Worm (Caenorhabditis elegans) whole organism, late embryonic: ENCODE measurements around the gene unc-7.

Experiments
- C08G9.2 ChIP-seq: sonication (generic microtip); optimal IDR thresholded peaks from 2 replicates; lab custom pipeline; 2016; ENCODE audit warnings: mild to moderate bottlenecking, missing genetic modification characterization, moderate library complexity, missing compliant biosample characterization
- T23F11.4 ChIP-seq: fragments of 200-800 bp; sonication (Bioruptor generic); optimal IDR thresholded peaks from 2 replicates; lab custom pipeline; 2018; ENCODE audit warnings: mild to moderate bottlenecking, missing genetic modification characterization, missing compliant biosample characterization
- ahr-1 ChIP-seq: sonication (generic microtip); optimal IDR thresholded peaks from 2 replicates; lab custom pipeline; 2016; ENCODE audit warnings: missing genetic modification characterization, missing compliant biosample characterization
- ama-1 ChIP-seq: fragments of 150-350 bp; optimal IDR thresholded peaks from 2 replicates; lab custom pipeline; 2014
- ceh-19 ChIP-seq: fragments of 200-800 bp; sonication (Bioruptor generic); optimal IDR thresholded peaks from 2 replicates; lab custom pipeline; 2018; ENCODE audit warnings: mild to moderate bottlenecking, missing genetic modification characterization, missing compliant biosample characterization
- ceh-2 ChIP-seq: sonication (generic microtip); optimal IDR thresholded peaks from 2 replicates; lab custom pipeline; 2016; ENCODE audit warnings: missing genotype, missing genetic modification characterization, missing compliant biosample characterization
- ceh-22 ChIP-seq: sonication (generic microtip); optimal IDR thresholded peaks from 2 replicates; lab custom pipeline; 2017; ENCODE audit warnings: missing biosample characterization, missing genetic modification characterization
- ceh-30 ChIP-seq: fragments of 150-350 bp; optimal IDR thresholded peaks from 2 replicates; lab custom pipeline; 2014; ENCODE audit warnings: missing biosample characterization, missing genetic modification characterization
- ceh-6 ChIP-seq: fragments of 200-800 bp; sonication (Bioruptor generic); optimal IDR thresholded peaks from 2 replicates; lab custom pipeline; 2018; ENCODE audit warnings: mild to moderate bottlenecking, missing genetic modification characterization, missing compliant biosample characterization
- ceh-9 ChIP-seq: sonication (generic microtip); optimal IDR thresholded peaks from 2 replicates; lab custom pipeline; 2016; ENCODE audit warnings: mild to moderate bottlenecking, missing genetic modification characterization, inconsistent platforms, missing compliant biosample characterization
- dmd-4 ChIP-seq: sonication (generic microtip); optimal IDR thresholded peaks from 2 replicates; lab custom pipeline; 2016; ENCODE audit warnings: borderline replicate concordance, missing genetic modification characterization, missing compliant biosample characterization
- dve-1 ChIP-seq: sonication (generic microtip); optimal IDR thresholded peaks from 2 replicates; lab custom pipeline; 2017; ENCODE audit warnings: antibody characterized with exemption, mild to moderate bottlenecking, missing genetic modification characterization, missing compliant biosample characterization
- eyg-1 ChIP-seq: sonication (generic microtip); optimal IDR thresholded peaks from 2 replicates; lab custom pipeline; 2016; ENCODE audit warnings: missing genotype, missing genetic modification characterization, missing compliant biosample characterization
- fkh-6 ChIP-seq: sonication (generic microtip); optimal IDR thresholded peaks from 2 replicates; lab custom pipeline; 2016; ENCODE audit warnings: missing genetic modification characterization, missing compliant biosample characterization
- gmeb-2 ChIP-seq: sonication (generic microtip); optimal IDR thresholded peaks from 2 replicates; lab custom pipeline; 2016; ENCODE audit warnings: missing genetic modification characterization, inconsistent platforms, missing compliant biosample characterization
- hlh-13 ChIP-seq: fragments of 200-800 bp; sonication (Bioruptor generic); optimal IDR thresholded peaks from 2 replicates; lab custom pipeline; 2018; ENCODE audit warnings: mild to moderate bottlenecking, missing genetic modification characterization, missing compliant biosample characterization
- hlh-30 ChIP-seq: sonication (generic microtip); optimal IDR thresholded peaks from 2 replicates; lab custom pipeline; 2017; ENCODE audit warnings: antibody characterized with exemption, missing genetic modification characterization, missing compliant biosample characterization; ENCODE audit not compliant: insufficient read depth
- madf-2 ChIP-seq: sonication (generic microtip); optimal IDR thresholded peaks from 2 replicates; lab custom pipeline; 2017; ENCODE audit warnings: missing genetic modification characterization, missing compliant biosample characterization
- nfya-1 ChIP-seq: sonication (generic microtip); optimal IDR thresholded peaks from 2 replicates; lab custom pipeline; 2017; ENCODE audit warnings: missing genetic modification characterization, mild to moderate bottlenecking, missing compliant biosample characterization, antibody characterized with exemption, moderate library complexity
- nhr-232 ChIP-seq: sonication (generic microtip); optimal IDR thresholded peaks from 2 replicates; lab custom pipeline; 2016; ENCODE audit warnings: missing genetic modification characterization, missing compliant biosample characterization
- odd-2 ChIP-seq: sonication (generic microtip); optimal IDR thresholded peaks from 2 replicates; lab custom pipeline; 2017; ENCODE audit warnings: antibody characterized with exemption, mild to moderate bottlenecking, missing genetic modification characterization, missing compliant biosample characterization
- pag-3 ChIP-seq: sonication (generic microtip); optimal IDR thresholded peaks from 2 replicates; lab custom pipeline; 2016; ENCODE audit warnings: missing compliant biosample characterization, missing genetic modification characterization, borderline replicate concordance
- pat-9 ChIP-seq: fragments of 200-800 bp; sonication (Bioruptor generic); optimal IDR thresholded peaks from 2 replicates; lab custom pipeline; 2018; ENCODE audit warnings: mild to moderate bottlenecking, missing genetic modification characterization, moderate library complexity, missing compliant biosample characterization
- pax-1 ChIP-seq: fragments of 150-350 bp; optimal IDR thresholded peaks from 2 replicates; lab custom pipeline; 2014; ENCODE audit warnings: missing biosample characterization, missing genetic modification characterization
- pha-4 ChIP-seq: fragments of 150-350 bp; optimal IDR thresholded peaks from 2 replicates; lab custom pipeline; 2018; ENCODE audit warnings: missing biosample characterization, missing genetic modification reagents, missing genetic modification characterization
- ref-2 ChIP-seq: sonication (generic microtip); optimal IDR thresholded peaks from 2 replicates; lab custom pipeline; 2016; ENCODE audit warnings: missing genetic modification characterization, missing compliant biosample characterization
- rnt-1 ChIP-seq: sonication (generic microtip); optimal IDR thresholded peaks from 2 replicates; lab custom pipeline; 2016; ENCODE audit warnings: missing genetic modification characterization, missing compliant biosample characterization
- sdc-2 ChIP-seq: sonication (generic microtip); optimal IDR thresholded peaks from 2 replicates; lab custom pipeline; 2016; ENCODE audit warnings: missing genotype, missing genetic modification characterization, missing compliant biosample characterization
- sox-2 ChIP-seq: fragments of 200-800 bp; sonication (Bioruptor generic); IDR thresholded peaks from 2 replicates; pipeline ENCODE4 v1.3.6; 2022; ENCODE audit warnings: missing genetic modification reagents, missing genetic modification characterization, missing compliant biosample characterization
- tbx-7 ChIP-seq: sonication (generic microtip); optimal IDR thresholded peaks from 2 replicates; lab custom pipeline; 2016; ENCODE audit warnings: missing genotype, missing genetic modification characterization, missing compliant biosample characterization
- ttx-3 ChIP-seq: sonication (generic microtip); optimal IDR thresholded peaks from 2 replicates; lab custom pipeline; 2016; ENCODE audit warnings: missing genetic modification reagents, missing genetic modification characterization, missing compliant biosample characterization
- unc-3 ChIP-seq, 2 experiments: fragments of 200-800 bp in 1 of 2; sonication (Bioruptor generic) in 1 of 2; sonication (generic microtip) in 1 of 2; conservative IDR thresholded peaks in 1 of 2; optimal IDR thresholded peaks in 1 of 2; 2 replicates each; pipeline versions ENCODE4 v1.3.6 to Lab custom; 2016 to 2022; ENCODE audit warnings: missing compliant biosample characterization in 2 of 2, missing genetic modification characterization in 2 of 2, missing genetic modification reagents in 1 of 2
- zip-5 ChIP-seq: sonication (generic microtip); optimal IDR thresholded peaks from 2 replicates; lab custom pipeline; 2016; ENCODE audit warnings: missing genetic modification characterization, missing compliant biosample characterization

The unc-7 gene

DNA sequence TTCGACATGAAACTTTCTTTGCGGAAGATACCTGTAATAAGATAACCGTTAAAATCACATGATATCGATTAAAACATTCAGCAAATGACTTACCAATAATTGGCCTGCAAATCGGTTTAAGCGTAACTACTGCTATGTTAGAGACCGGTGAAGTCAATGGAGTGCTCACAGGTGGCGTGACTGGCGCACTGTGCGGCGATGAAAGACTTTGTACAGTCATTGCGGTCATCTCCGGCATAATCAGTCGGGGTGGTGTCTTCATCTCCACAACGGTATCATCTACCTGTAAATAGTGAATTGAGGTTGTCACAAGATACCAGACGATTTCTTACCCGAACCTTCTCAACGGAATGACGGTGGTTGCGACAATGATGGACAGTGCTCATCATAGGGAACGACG, 70.6 kb downstream of the unc-7 start:
- TF ChIP-seq madf-2 (tag; lab: Kevin White, UChicago) = no peak
- TF ChIP-seq, all 69 proteins: peak for 0

DNA sequence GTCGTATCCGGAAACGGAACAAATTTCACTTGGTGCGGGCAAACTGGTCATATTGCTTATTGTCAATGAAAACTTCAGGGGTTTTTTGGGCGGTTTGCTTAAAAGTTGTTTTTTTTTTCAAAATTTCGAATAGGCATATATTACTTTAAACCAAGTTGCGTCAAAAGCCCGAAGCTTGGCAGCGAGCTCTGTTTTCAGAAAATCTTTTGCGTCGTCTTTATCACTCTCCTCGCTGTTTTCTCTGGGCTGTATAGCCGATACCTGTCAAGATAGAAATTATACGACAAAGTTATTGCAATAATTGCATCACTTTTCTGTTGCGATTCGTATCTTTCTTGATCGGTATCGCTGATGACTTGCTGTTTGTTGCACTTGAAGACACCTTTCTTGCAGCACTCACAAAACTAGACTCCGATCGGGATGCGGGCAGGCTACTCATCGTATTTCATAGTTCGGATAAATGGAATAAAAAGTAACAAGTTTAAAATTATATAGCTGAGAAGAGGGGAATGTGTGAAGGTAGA, 71.4 kb downstream of the unc-7 start, which contains the start of the genes H40L08.3 and H40L08.9:
H40L08.3 (minus strand) TSS at position 51 of the 524 bp plus-strand sequence.
H40L08.9 (minus strand) TSS at position 439 of the 524 bp plus-strand sequence.
- TF ChIP-seq hlh-13 (GFP tag; lab: Kevin White, UChicago) = no peak
- no peak for TF ChIP-seq pag-3 (tag; lab: Kevin White, UChicago)
- no peak for TF ChIP-seq sdc-2 (tag; lab: Kevin White, UChicago)
- TF ChIP-seq ahr-1 (tag; lab: Kevin White, UChicago) = no peak
- no peak for TF ChIP-seq tbx-7
- TF ChIP-seq pax-1 (tag; lab: Kevin White, UChicago) = no peak
- TF ChIP-seq ceh-9 (tag; lab: Kevin White, UChicago) = no peak
- no peak for TF ChIP-seq unc-3 (GFP tag; conservative IDR thresholded peaks at IDR 0.05; lab: Robert Waterston, UW)
- no peak for TF ChIP-seq unc-3 (tag; optimal IDR thresholded peaks at IDR 0.05; lab: Kevin White, UChicago)
- TF ChIP-seq dmd-4 (tag; lab: Kevin White, UChicago) = no peak

DNA sequence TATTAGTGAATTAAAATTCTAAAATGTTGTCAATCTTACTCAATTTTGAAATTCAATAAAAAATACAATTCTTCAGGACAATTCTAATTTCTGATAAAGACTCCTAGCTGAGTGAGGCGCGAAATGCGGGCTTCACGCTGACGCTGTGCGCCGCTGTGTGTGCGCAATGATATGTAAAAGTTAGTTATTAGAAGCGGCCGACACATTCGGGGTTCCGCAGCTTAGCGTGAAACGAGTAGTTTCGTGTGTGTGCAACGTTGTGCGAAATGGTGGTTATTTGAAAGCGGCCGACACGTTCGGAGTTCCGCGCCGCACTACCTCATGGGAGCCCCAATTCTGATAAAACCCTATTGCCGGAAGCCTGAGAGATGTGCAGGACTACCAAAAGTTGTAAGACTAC, 72.4 kb downstream of the unc-7 start:
- TF ChIP-seq nhr-232 (tag; lab: Kevin White, UChicago) = no peak
- TF ChIP-seq ama-1 (lab: Kevin White, UChicago) = no peak
- TF ChIP-seq ceh-22 (tag; lab: Kevin White, UChicago) = no peak
- TF ChIP-seq sox-2 (GFP tag; lab: Robert Waterston, UW) = no peak
- TF ChIP-seq ceh-2 (tag; lab: Kevin White, UChicago) = no peak
- no peak for TF ChIP-seq pag-3 (tag; lab: Kevin White, UChicago)
- no peak for TF ChIP-seq nfya-1 (tag; lab: Kevin White, UChicago)
- no peak for TF ChIP-seq pha-4 (tag; lab: Kevin White, UChicago)
- TF ChIP-seq pat-9 (tag; lab: Kevin White, UChicago) = no peak
- no peak for TF ChIP-seq C08G9.2 (tag; lab: Kevin White, UChicago)
- TF ChIP-seq dve-1 (tag; lab: Kevin White, UChicago) = no peak
- no peak for TF ChIP-seq odd-2 (tag; lab: Kevin White, UChicago)
- TF ChIP-seq rnt-1 (tag; lab: Kevin White, UChicago) = no peak
- TF ChIP-seq ceh-9 (tag; lab: Kevin White, UChicago) = no peak
- TF ChIP-seq zip-5 = no peak
- no peak for TF ChIP-seq fkh-6 (tag; lab: Kevin White, UChicago)
- no peak for TF ChIP-seq gmeb-2 (tag; lab: Kevin White, UChicago)
- TF ChIP-seq ceh-30 (tag; lab: Kevin White, UChicago) = no peak
- no peak for TF ChIP-seq ceh-6 (GFP tag; lab: Kevin White, UChicago)
- no peak for TF ChIP-seq unc-3 (GFP tag; conservative IDR thresholded peaks at IDR 0.05; lab: Robert Waterston, UW)
- no peak for TF ChIP-seq unc-3 (tag; optimal IDR thresholded peaks at IDR 0.05; lab: Kevin White, UChicago)

DNA sequence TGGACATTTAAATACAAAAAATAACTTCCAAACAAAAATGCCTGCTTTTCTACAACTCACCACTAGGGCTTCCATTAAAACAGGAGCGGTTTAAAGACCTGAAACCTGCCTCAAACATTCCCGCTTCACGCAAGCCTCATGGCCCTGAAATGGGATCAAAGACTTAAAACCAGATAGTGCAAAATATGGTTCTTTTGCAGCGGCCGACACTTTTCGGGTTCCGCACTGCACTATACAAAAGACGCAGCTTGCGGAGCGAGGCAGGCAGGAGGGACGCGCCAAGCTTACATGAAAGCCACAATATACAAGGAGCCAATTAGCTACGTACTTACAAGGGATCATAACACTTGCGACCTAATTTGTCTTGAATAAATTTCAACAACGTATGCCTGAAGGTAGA, 74.1 kb downstream of the unc-7 start:
- TF ChIP-seq ref-2 = no peak
- TF ChIP-seq pat-9 (tag; lab: Kevin White, UChicago) = no peak
- no peak for TF ChIP-seq eyg-1 (tag; lab: Kevin White, UChicago)

DNA sequence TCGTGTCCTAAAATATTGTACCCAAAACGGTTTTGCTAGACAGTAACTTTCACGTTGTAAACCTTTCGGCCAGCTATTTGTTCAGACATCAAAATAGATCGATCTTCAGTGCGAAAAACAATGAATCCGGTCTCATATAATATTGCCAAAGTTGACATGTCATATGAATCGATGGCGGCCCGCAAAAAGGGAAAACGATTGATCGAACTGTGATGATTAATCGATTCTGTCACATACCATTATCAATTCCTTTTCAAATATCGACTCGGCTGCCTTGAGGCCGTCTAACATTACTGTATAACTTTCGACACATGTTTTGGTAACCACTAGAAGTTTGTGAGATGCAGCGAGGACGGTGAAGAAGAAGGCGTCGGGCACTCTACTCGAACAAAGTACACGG, 74.7 kb downstream of the unc-7 start:
- no peak for TF ChIP-seq ceh-19 (GFP tag; lab: Kevin White, UChicago)
- TF ChIP-seq T23F11.4 (GFP tag; lab: Kevin White, UChicago) = no peak
- no peak for TF ChIP-seq ttx-3 (tag; lab: Kevin White, UChicago)
- TF ChIP-seq pag-3 (tag; lab: Kevin White, UChicago) = no peak
- no peak for TF ChIP-seq sdc-2 (tag; lab: Kevin White, UChicago)
- no peak for TF ChIP-seq sox-2 (GFP tag; lab: Robert Waterston, UW)
- TF ChIP-seq hlh-30 (tag; lab: Kevin White, UChicago) = no peak
